Fruit fly (Drosophila melanogaster) whole organism, prepupa: ENCODE results near the gene CG6739.

Experiments used
- Blimp-1 ChIP-seq: fragments of 200-800 bp; sonication (Bioruptor generic); optimal IDR thresholded peaks from 3 replicates; lab custom pipeline; 2017; ENCODE audit warnings: missing biosample characterization, missing genetic modification characterization, mild to moderate bottlenecking, moderate library complexity, missing genetic modification reagents
- CG10631 ChIP-seq: fragments of 200-800 bp; sonication (Bioruptor generic); optimal IDR thresholded peaks from 2 replicates; lab custom pipeline; 2016; ENCODE audit warnings: missing biosample characterization, missing genetic modification characterization
- CG10669 ChIP-seq: fragments of 200-800 bp; sonication (Bioruptor generic); optimal IDR thresholded peaks from 3 replicates; lab custom pipeline; 2018; ENCODE audit warnings: missing biosample characterization, mild to moderate bottlenecking, missing genetic modification characterization, moderate library complexity
- CG11294 ChIP-seq: fragments of 200-800 bp; sonication (Bioruptor generic); IDR thresholded peaks from 2 replicates; pipeline ENCODE4 v1.3.6; 2022; ENCODE audit warnings: missing biosample characterization, missing genetic modification characterization
- CG1621 ChIP-seq: fragments of 200-800 bp; sonication (Bioruptor generic); optimal IDR thresholded peaks from 3 replicates; lab custom pipeline; 2018; ENCODE audit warnings: missing biosample characterization, mild to moderate bottlenecking, missing genetic modification characterization
- CG3032 ChIP-seq: fragments of 200-800 bp; optimal IDR thresholded peaks from 2 replicates; lab custom pipeline; 2019; ENCODE audit warnings: missing biosample characterization, mild to moderate bottlenecking, missing genetic modification characterization, moderate library complexity
- CG31627 ChIP-seq: fragments of 200-800 bp; sonication (Bioruptor generic); optimal IDR thresholded peaks from 3 replicates; lab custom pipeline; 2016; ENCODE audit warnings: missing biosample characterization, missing genetic modification characterization
- CG32006 ChIP-seq: fragments of 200-800 bp; sonication (Bioruptor generic); optimal IDR thresholded peaks from 3 replicates; lab custom pipeline; 2017; ENCODE audit warnings: missing biosample characterization, mild to moderate bottlenecking, missing genetic modification characterization
- CG34406 ChIP-seq: fragments of 200-800 bp; sonication (Bioruptor generic); optimal IDR thresholded peaks from 3 replicates; lab custom pipeline; 2016; ENCODE audit warnings: missing biosample characterization, missing genetic modification characterization
- CG3919 ChIP-seq: fragments of 200-800 bp; sonication (Bioruptor generic); optimal IDR thresholded peaks from 3 replicates; lab custom pipeline; 2016; ENCODE audit warnings: missing biosample characterization, missing genetic modification characterization
- CG4318 ChIP-seq: fragments of 200-800 bp; sonication (Bioruptor generic); optimal IDR thresholded peaks from 3 replicates; lab custom pipeline; 2017; ENCODE audit warnings: missing biosample characterization, mild to moderate bottlenecking, missing genetic modification characterization
- CG6163 ChIP-seq: fragments of 200-800 bp; sonication (Bioruptor generic); IDR thresholded peaks from 3 replicates; pipeline ENCODE4 v1.3.6; 2022; ENCODE audit warnings: missing biosample characterization, missing genetic modification characterization
- CG6276 ChIP-seq: fragments of 200-800 bp; sonication (Bioruptor generic); optimal IDR thresholded peaks from 2 replicates; lab custom pipeline; 2017; ENCODE audit warnings: missing biosample characterization, mild to moderate bottlenecking, missing genetic modification characterization
- CG6792 ChIP-seq: fragments of 200-800 bp; sonication (Bioruptor generic); optimal IDR thresholded peaks from 3 replicates; lab custom pipeline; 2016; ENCODE audit warnings: missing biosample characterization, missing genetic modification characterization
- CG6808 ChIP-seq: fragments of 200-800 bp; sonication (Bioruptor generic); optimal IDR thresholded peaks from 3 replicates; lab custom pipeline; 2017; ENCODE audit warnings: missing biosample characterization, missing genetic modification characterization, mild to moderate bottlenecking, moderate library complexity, missing genetic modification reagents
- CG6854 ChIP-seq: fragments of 200-800 bp; sonication (Bioruptor generic); optimal IDR thresholded peaks from 2 replicates; lab custom pipeline; 2017; ENCODE audit warnings: missing biosample characterization, mild to moderate bottlenecking, missing genetic modification characterization
- CG7368 ChIP-seq: fragments of 200-800 bp; sonication (Bioruptor generic); optimal IDR thresholded peaks from 3 replicates; lab custom pipeline; 2016; ENCODE audit warnings: missing biosample characterization, missing genetic modification characterization
- CG8119 ChIP-seq: fragments of 200-800 bp; sonication (Bioruptor generic); IDR thresholded peaks from 3 replicates; pipeline ENCODE4 v1.3.6; 2022; ENCODE audit warnings: missing biosample characterization, missing genetic modification characterization
- CG9139 ChIP-seq: fragments of 200-800 bp; sonication (Bioruptor generic); optimal IDR thresholded peaks from 3 replicates; lab custom pipeline; 2017; ENCODE audit warnings: missing biosample characterization, mild to moderate bottlenecking, missing genetic modification characterization
- Eip78C ChIP-seq: fragments of 200-800 bp; sonication (Bioruptor generic); peaks from one replicate; lab custom pipeline; 2016; ENCODE audit warnings: missing biosample characterization, missing genetic modification characterization
- Gug ChIP-seq: fragments of 200-800 bp; sonication (Bioruptor generic); IDR thresholded peaks from 2 replicates; pipeline ENCODE4 v1.3.6; 2022; ENCODE audit warnings: missing biosample characterization, missing genetic modification characterization
- Hr38 ChIP-seq: sonication (Bioruptor generic); optimal IDR thresholded peaks from 2 replicates; lab custom pipeline; 2016; ENCODE audit warnings: missing biosample characterization, missing genetic modification characterization
- Hr39 ChIP-seq: fragments of 200-800 bp; sonication (Bioruptor generic); optimal IDR thresholded peaks from 2 replicates; lab custom pipeline; 2016; ENCODE audit warnings: missing biosample characterization, missing genetic modification characterization
- Hr4 ChIP-seq: fragments of 200-800 bp; sonication (Bioruptor generic); optimal IDR thresholded peaks from 3 replicates; lab custom pipeline; 2016; ENCODE audit warnings: missing biosample characterization, missing genetic modification characterization
- Lpt ChIP-seq: fragments of 200-800 bp; sonication (Bioruptor generic); optimal IDR thresholded peaks from 3 replicates; lab custom pipeline; 2016; ENCODE audit warnings: missing biosample characterization, missing genetic modification characterization
- Met ChIP-seq: fragments of 200-800 bp; sonication (Bioruptor generic); optimal IDR thresholded peaks from 3 replicates; lab custom pipeline; 2016; ENCODE audit warnings: missing biosample characterization, missing genetic modification characterization
- OdsH ChIP-seq: fragments of 200-800 bp; sonication (Bioruptor generic); optimal IDR thresholded peaks from 3 replicates; lab custom pipeline; 2016; ENCODE audit warnings: missing biosample characterization, missing genetic modification characterization
- Sox102F ChIP-seq: fragments of 200-800 bp; sonication (Bioruptor generic); optimal IDR thresholded peaks from 2 replicates; lab custom pipeline; 2016; ENCODE audit warnings: missing biosample characterization, mild to moderate bottlenecking, missing genetic modification characterization
- Sox15 ChIP-seq: fragments of 200-800 bp; sonication (Bioruptor generic); optimal IDR thresholded peaks from 3 replicates; lab custom pipeline; 2016; ENCODE audit warnings: missing biosample characterization, missing genetic modification characterization
- cyc ChIP-seq: fragments of 200-800 bp; sonication (Bioruptor generic); optimal IDR thresholded peaks from 3 replicates; lab custom pipeline; 2016; ENCODE audit warnings: missing biosample characterization, missing genetic modification characterization
- dac ChIP-seq: fragments of 200-800 bp; sonication (Bioruptor generic); optimal IDR thresholded peaks from 2 replicates; lab custom pipeline; 2017; ENCODE audit warnings: missing biosample characterization, mild to moderate bottlenecking, missing genetic modification characterization
- dsx ChIP-seq: fragments of 200-800 bp; optimal IDR thresholded peaks from 3 replicates; lab custom pipeline; 2019; ENCODE audit warnings: missing biosample characterization, mild to moderate bottlenecking, missing genetic modification characterization, moderate library complexity; ENCODE audit not compliant: poor library complexity, severe bottlenecking
- eg ChIP-seq: fragments of 200-800 bp; sonication (Bioruptor generic); IDR thresholded peaks from 3 replicates; pipeline ENCODE4 v1.3.6; 2022; ENCODE audit warnings: missing biosample characterization, missing genetic modification characterization
- esn ChIP-seq: fragments of 200-800 bp; sonication (Bioruptor generic); optimal IDR thresholded peaks from 2 replicates; lab custom pipeline; 2016; ENCODE audit warnings: missing biosample characterization, mild to moderate bottlenecking, missing genetic modification characterization, moderate library complexity
- fd59A ChIP-seq: fragments of 200-800 bp; sonication (Bioruptor generic); optimal IDR thresholded peaks from 2 replicates; lab custom pipeline; 2017; ENCODE audit warnings: missing biosample characterization, mild to moderate bottlenecking, missing genetic modification characterization, missing genetic modification reagents
- net ChIP-seq: fragments of 200-800 bp; sonication (Bioruptor generic); optimal IDR thresholded peaks from 3 replicates; lab custom pipeline; 2016; ENCODE audit warnings: missing biosample characterization, missing genetic modification characterization
- pdm3 ChIP-seq: fragments of 200-800 bp; sonication (Bioruptor generic); optimal IDR thresholded peaks from 3 replicates; lab custom pipeline; 2016; ENCODE audit warnings: missing biosample characterization, missing genetic modification characterization
- salr ChIP-seq, 2 experiments: fragments of 200-800 bp; sonication (Bioruptor generic); optimal IDR thresholded peaks; 3 replicates each; lab custom pipeline; 2016 to 2018; ENCODE audit warnings: missing biosample characterization in 2 of 2, missing genetic modification characterization in 2 of 2, mild to moderate bottlenecking in 1 of 2
- ss ChIP-seq, 2 experiments: fragments of 200-800 bp; sonication (Bioruptor generic); optimal IDR thresholded peaks; 2 replicates in 1 of 2; 3 replicates in 1 of 2; lab custom pipeline; 2017 to 2018; ENCODE audit warnings: mild to moderate bottlenecking in 2 of 2, missing biosample characterization in 2 of 2, missing genetic modification characterization in 2 of 2, moderate library complexity in 1 of 2
- svp ChIP-seq: fragments of 200-800 bp; sonication (Bioruptor generic); peaks from one replicate; lab custom pipeline; 2016; ENCODE audit warnings: missing biosample characterization, missing genetic modification characterization
- topi ChIP-seq: fragments of 200-800 bp; sonication (Bioruptor generic); optimal IDR thresholded peaks from 3 replicates; lab custom pipeline; 2016; ENCODE audit warnings: missing biosample characterization, missing genetic modification characterization

CG6739 gene

DNA sequence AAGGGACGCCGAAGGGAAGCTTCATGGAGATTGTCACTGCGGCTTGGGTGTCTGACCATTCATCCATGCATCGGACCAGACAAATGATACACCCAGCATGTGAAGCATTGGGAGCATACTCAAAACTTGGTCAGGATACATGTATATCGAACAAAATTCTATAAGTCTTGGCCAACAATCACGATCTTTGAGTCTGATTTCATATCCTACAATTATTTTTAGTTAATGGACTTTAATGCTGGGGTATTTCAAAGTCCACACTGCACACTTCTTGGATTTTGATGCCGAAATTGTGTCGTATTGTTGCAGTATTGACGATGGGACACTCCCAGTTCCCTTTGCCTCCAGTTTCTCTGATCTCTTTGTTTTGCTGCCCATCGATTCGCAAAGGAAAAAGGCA, 11.0 kb downstream of the CG6739 start (continued):
- TF ChIP-seq CG6808 (no peak), CG8119 (GFP tag; lab: Robert Waterston, UW) (no peak), Hr38 (GFP tag; lab: Kevin White, UChicago) (no peak), Blimp-1 (GFP tag; lab: Kevin White, UChicago) (peak; percentile 24), CG34406 (GFP tag; lab: Kevin White, UChicago) (peak; percentile 64), CG7368 (GFP tag; lab: Kevin White, UChicago) (no peak), svp (GFP tag; lab: Kevin White, UChicago) (peak; percentile 89), dac (no peak), Sox102F (peak; percentile 60), dsx (GFP tag; lab: Kevin White, UChicago) (peak; percentile 1), CG6163 (GFP tag; lab: Robert Waterston, UW) (no peak), CG10631 (peak; percentile 3), CG4318 (GFP tag; lab: Kevin White, UChicago) (no peak), fd59A (no peak)

DNA sequence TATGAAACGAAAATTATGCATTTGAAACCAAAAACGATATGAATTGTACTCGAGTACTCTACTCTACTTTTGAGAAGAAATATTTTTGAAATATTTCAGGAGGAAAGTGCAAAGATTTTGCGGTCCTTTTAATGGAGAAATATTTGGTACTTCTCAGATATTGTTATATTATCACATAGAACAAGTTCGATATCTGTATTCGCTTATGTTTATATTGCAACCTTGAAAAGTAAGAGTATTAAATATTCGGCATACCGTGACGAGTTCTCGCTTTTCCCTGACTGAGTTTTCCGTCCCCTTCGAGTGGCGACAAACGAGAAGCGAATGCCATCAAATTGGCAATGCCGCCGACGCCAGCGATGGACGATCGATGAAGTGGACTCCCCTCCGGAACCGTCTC, 13.5 kb downstream of the CG6739 start:
- peak; percentile 11 for TF ChIP-seq Hr4 (GFP tag; lab: Kevin White, UChicago)
- peak; percentile 30; the same call in 1 of the 3 replicates for TF ChIP-seq eg (GFP tag; lab: Robert Waterston, UW)
- TF ChIP-seq CG6276 (GFP tag; lab: Kevin White, UChicago), result peak; percentile 14
- peak; percentile 51; the same call in 1 of the 3 replicates for TF ChIP-seq CG8119 (GFP tag; lab: Robert Waterston, UW)
- TF ChIP-seq Eip78C (GFP tag; lab: Kevin White, UChicago), result peak; percentile 34
- peak; percentile 35 for TF ChIP-seq CG32006 (GFP tag; lab: Kevin White, UChicago)
- no peak for TF ChIP-seq topi (GFP tag; lab: Kevin White, UChicago)
- TF ChIP-seq CG31627 (GFP tag; lab: Kevin White, UChicago), result no peak
- TF ChIP-seq CG6854, result no peak
- peak; percentile 7 for TF ChIP-seq Lpt (GFP tag; lab: Kevin White, UChicago)
- TF ChIP-seq, all 60 proteins: peak for 7

DNA sequence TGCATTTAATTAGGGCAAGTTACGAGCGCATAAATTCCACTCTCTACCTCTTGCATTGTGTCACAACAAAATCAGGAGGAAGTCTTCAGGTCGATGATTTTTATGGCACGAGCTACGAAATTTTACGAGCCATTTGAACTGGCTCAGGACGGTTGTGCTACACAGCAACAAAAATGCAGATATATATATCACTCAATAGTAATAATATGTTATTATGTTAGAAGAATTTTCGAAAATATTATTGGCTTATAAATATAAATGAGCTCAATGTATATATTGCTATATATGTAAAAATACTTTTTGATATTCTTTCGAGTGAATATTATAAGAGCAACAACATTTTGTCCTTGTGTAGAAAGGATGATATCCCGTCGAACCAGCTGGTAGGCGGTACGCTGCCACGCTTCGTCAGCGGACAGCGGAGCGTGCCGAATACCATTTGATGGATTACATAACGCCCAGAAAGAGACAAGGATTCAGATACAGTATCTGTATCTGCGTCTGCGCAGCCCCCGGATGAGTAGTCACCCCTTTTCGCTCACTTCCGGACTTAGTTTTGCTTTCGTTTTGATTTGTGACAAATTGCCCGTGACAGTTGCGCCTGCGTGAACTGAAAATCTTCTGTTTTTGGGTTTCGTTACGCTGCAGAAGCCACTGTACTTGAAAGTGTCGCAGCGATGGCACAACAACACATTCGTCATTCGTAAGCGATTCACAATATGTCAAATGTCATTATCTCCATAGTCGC, 16.1 kb downstream of the CG6739 start:
- TF ChIP-seq Eip78C (GFP tag; lab: Kevin White, UChicago) (peak; percentile 16), svp (GFP tag; lab: Kevin White, UChicago) (peak; percentile 10), CG6276 (GFP tag; lab: Kevin White, UChicago) (no peak)

DNA sequence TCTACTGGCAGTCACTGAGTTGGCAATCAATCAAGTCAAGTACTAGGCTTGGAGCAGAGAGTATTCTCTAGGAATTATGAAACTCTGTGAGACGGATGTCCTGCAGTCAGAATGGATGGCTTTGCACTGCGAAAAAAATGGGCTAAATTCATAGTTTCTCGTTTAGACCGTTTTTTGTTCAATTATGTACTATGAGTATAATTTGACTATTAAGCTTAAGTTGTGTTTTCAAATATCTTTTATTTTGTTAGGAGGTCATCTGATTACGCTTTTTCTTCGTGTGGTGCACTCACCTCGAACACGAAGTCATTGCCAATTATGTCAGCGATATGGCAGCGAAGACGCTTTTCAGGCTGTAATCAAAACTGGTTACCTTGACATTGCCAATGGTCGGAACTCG, 19.3 kb downstream of the CG6739 start:
- TF ChIP-seq Eip78C (GFP tag; lab: Kevin White, UChicago), result peak; percentile 87
- no peak for TF ChIP-seq Hr39 (GFP tag; lab: Kevin White, UChicago)
- no peak for TF ChIP-seq CG9139
- peak; percentile 6 for TF ChIP-seq OdsH (GFP tag; lab: Kevin White, UChicago)
- peak; percentile 45; the same call in 1 of the 3 replicates for TF ChIP-seq CG8119 (GFP tag; lab: Robert Waterston, UW)
- no peak for TF ChIP-seq cyc
- TF ChIP-seq esn (GFP tag; lab: Kevin White, UChicago), result no peak
- TF ChIP-seq Lpt (GFP tag; lab: Kevin White, UChicago), result no peak
- TF ChIP-seq CG10631, result peak; percentile 42
- no peak for TF ChIP-seq CG6808
- TF ChIP-seq Gug (GFP tag; lab: Robert Waterston, UW), result peak; percentile 35; the same call in 1 of the 2 replicates
- peak; percentile 75; the same call in 2 of the 3 replicates for TF ChIP-seq CG6163 (GFP tag; lab: Robert Waterston, UW)
- no peak for TF ChIP-seq topi (GFP tag; lab: Kevin White, UChicago)
- TF ChIP-seq CG4318 (GFP tag; lab: Kevin White, UChicago), result peak; percentile 35
- no peak for TF ChIP-seq CG1621 (tag; lab: Kevin White, UChicago)
- no peak for TF ChIP-seq CG31627 (GFP tag; lab: Kevin White, UChicago)
- peak; percentile 62 for TF ChIP-seq CG32006 (GFP tag; lab: Kevin White, UChicago)
- peak; percentile 42 for TF ChIP-seq CG3032 (tag; lab: Kevin White, UChicago)
- peak; percentile 2 for TF ChIP-seq pdm3 (GFP tag; lab: Kevin White, UChicago)
- TF ChIP-seq CG11294 (GFP tag; lab: Robert Waterston, UW), result 0 out of 2 replicates have a peak, but pooled peaks have one; percentile 20
- TF ChIP-seq net (GFP tag; lab: Kevin White, UChicago), result no peak
- peak; percentile 26 for TF ChIP-seq Hr4 (GFP tag; lab: Kevin White, UChicago)
- TF ChIP-seq CG10669 (GFP tag; lab: Kevin White, UChicago), result peak; percentile 18
- no peak for TF ChIP-seq ss (GFP tag; optimal IDR thresholded peaks at IDR 0.05; lab: Kevin White, UChicago)
- peak in 1 of 2 experiments; percentile 31 for TF ChIP-seq salr (GFP tag; optimal IDR thresholded peaks at IDR 0.05; lab: Kevin White, UChicago)
- no peak for TF ChIP-seq CG6792 (GFP tag; lab: Kevin White, UChicago)
- peak; percentile 41; the same call in 1 of the 3 replicates for TF ChIP-seq eg (GFP tag; lab: Robert Waterston, UW)
- peak; percentile 62 for TF ChIP-seq CG3919 (GFP tag; lab: Kevin White, UChicago)
- no peak for TF ChIP-seq Sox15
- TF ChIP-seq svp (GFP tag; lab: Kevin White, UChicago), result no peak
- TF ChIP-seq dsx (GFP tag; lab: Kevin White, UChicago), result no peak
- TF ChIP-seq Met (GFP tag; lab: Kevin White, UChicago), result no peak
